Worm (Caenorhabditis elegans) whole organism, young adult: ENCODE measurements around the gene Y43C5A.2.

Experiments used
- B0019.2 ChIP-seq: fragments of 200-800 bp; sonication (Bioruptor generic); conservative IDR thresholded peaks from 2 replicates; pipeline ENCODE4 v1.3.6; 2022; ENCODE audit warnings: missing genetic modification reagents, missing genetic modification characterization, missing compliant biosample characterization
- C17E4.6 ChIP-seq: fragments of 200-800 bp; sonication (Bioruptor generic); IDR thresholded peaks from 2 replicates; pipeline ENCODE4 v1.3.6; 2022; ENCODE audit warnings: missing genetic modification reagents, missing genetic modification characterization, missing compliant biosample characterization
- F10E7.11 ChIP-seq: sonication (generic microtip); optimal IDR thresholded peaks from 2 replicates; lab custom pipeline; 2017; ENCODE audit warnings: mild to moderate bottlenecking, missing genetic modification characterization, moderate library complexity, missing compliant biosample characterization
- F37B4.10 ChIP-seq: fragments of 200-800 bp; sonication (Bioruptor generic); IDR thresholded peaks from 2 replicates; pipeline ENCODE4 v1.3.6; 2022; ENCODE audit warnings: missing genetic modification characterization, missing compliant biosample characterization
- F39B2.1 ChIP-seq: fragments of 200-800 bp; sonication (Bioruptor generic); IDR thresholded peaks from 2 replicates; pipeline ENCODE4 v1.3.6; 2022; ENCODE audit warnings: missing genetic modification reagents, missing genetic modification characterization, missing compliant biosample characterization
- F52B5.7 ChIP-seq: sonication (generic microtip); optimal IDR thresholded peaks from 2 replicates; lab custom pipeline; 2016; ENCODE audit warnings: mild to moderate bottlenecking, missing genetic modification characterization, missing compliant biosample characterization
- Y79H2A.3 ChIP-seq: fragments of 200-800 bp; sonication (Bioruptor generic); conservative IDR thresholded peaks from 2 replicates; pipeline ENCODE4 v1.3.6; 2022; ENCODE audit warnings: missing genetic modification reagents, missing genetic modification characterization, missing compliant biosample characterization
- Y95B8A.8 ChIP-seq: fragments of 200-800 bp; sonication (Bioruptor generic); IDR thresholded peaks from 2 replicates; pipeline ENCODE4 v1.3.6; 2022; ENCODE audit warnings: missing genetic modification reagents, missing genetic modification characterization, missing compliant biosample characterization
- akir-1 ChIP-seq: fragments of 200-800 bp; sonication (Bioruptor generic); optimal IDR thresholded peaks from 2 replicates; lab custom pipeline; 2018; ENCODE audit warnings: mild to moderate bottlenecking, missing genetic modification characterization, moderate library complexity, missing compliant biosample characterization
- aptf-3 ChIP-seq: fragments of 200-800 bp; sonication (Bioruptor generic); IDR thresholded peaks from 2 replicates; pipeline ENCODE4 v1.3.6; 2022; ENCODE audit warnings: missing genetic modification characterization, missing compliant biosample characterization
- atf-7 ChIP-seq: sonication (generic microtip); optimal IDR thresholded peaks from 2 replicates; lab custom pipeline; 2017; ENCODE audit warnings: mild to moderate bottlenecking, missing genetic modification characterization, missing compliant biosample characterization
- attf-3 ChIP-seq: fragments of 200-800 bp; sonication (Bioruptor generic); conservative IDR thresholded peaks from 2 replicates; pipeline ENCODE4 v1.3.6; 2022; ENCODE audit warnings: missing genetic modification reagents, missing genetic modification characterization, missing compliant biosample characterization
- attf-6 ChIP-seq: fragments of 200-800 bp; sonication (Bioruptor generic); IDR thresholded peaks from 2 replicates; pipeline ENCODE4 v1.3.6; 2022; ENCODE audit warnings: missing genetic modification reagents, missing genetic modification characterization, missing compliant biosample characterization
- cebp-2 ChIP-seq: fragments of 200-800 bp; sonication (Bioruptor generic); IDR thresholded peaks from 2 replicates; pipeline ENCODE4 v1.3.6; 2022; ENCODE audit warnings: missing genetic modification characterization, missing compliant biosample characterization
- ceh-100 ChIP-seq: fragments of 200-800 bp; sonication (Bioruptor generic); IDR thresholded peaks from 2 replicates; pipeline ENCODE4 v1.3.6; 2022; ENCODE audit warnings: missing genetic modification reagents, missing genetic modification characterization, missing compliant biosample characterization
- ceh-58 ChIP-seq: fragments of 200-800 bp; sonication (Bioruptor generic); IDR thresholded peaks from 2 replicates; pipeline ENCODE4 v1.3.6; 2022; ENCODE audit warnings: missing genetic modification characterization, missing compliant biosample characterization
- dpff-1 ChIP-seq: sonication (generic microtip); optimal IDR thresholded peaks from 2 replicates; lab custom pipeline; 2017; ENCODE audit warnings: mild to moderate bottlenecking, missing genetic modification characterization, missing compliant biosample characterization
- egl-18 ChIP-seq: fragments of 200-800 bp; sonication (Bioruptor generic); IDR thresholded peaks from 2 replicates; pipeline ENCODE4 v1.3.6; 2022; ENCODE audit warnings: missing genetic modification reagents, missing genetic modification characterization, missing compliant biosample characterization
- ekl-4 ChIP-seq: fragments of 200-800 bp; sonication (Bioruptor generic); IDR thresholded peaks from 2 replicates; pipeline ENCODE4 v1.3.6; 2022; ENCODE audit warnings: missing genetic modification reagents, missing genetic modification characterization, missing compliant biosample characterization
- gei-17 ChIP-seq: fragments of 200-800 bp; sonication (Bioruptor generic); optimal IDR thresholded peaks from 2 replicates; lab custom pipeline; 2018; ENCODE audit warnings: mild to moderate bottlenecking, missing genetic modification characterization, missing compliant biosample characterization
- him-1 ChIP-seq: sonication (generic microtip); optimal IDR thresholded peaks from 2 replicates; lab custom pipeline; 2016; ENCODE audit warnings: missing genotype, missing genetic modification reagents, missing genetic modification characterization, missing compliant biosample characterization
- lag-1 ChIP-seq: fragments of 200-800 bp; sonication (Bioruptor generic); IDR thresholded peaks from 2 replicates; pipeline ENCODE4 v1.3.6; 2022; ENCODE audit warnings: missing genetic modification reagents, missing genetic modification characterization, missing compliant biosample characterization
- let-607 ChIP-seq, 2 experiments: fragments of 200-800 bp in 1 of 2; sonication (Bioruptor generic) in 1 of 2; sonication (generic microtip) in 1 of 2; optimal IDR thresholded peaks; 2 replicates each; lab custom pipeline; 2016 to 2018; ENCODE audit warnings: mild to moderate bottlenecking in 2 of 2, missing compliant biosample characterization in 2 of 2, missing genetic modification characterization in 2 of 2, moderate library complexity in 2 of 2, missing genotype in 1 of 2
- lin-35 ChIP-seq, 3 experiments: fragments of 150-350 bp in 2 of 3; sonication (generic microtip) in 1 of 3; optimal IDR thresholded peaks; 2 replicates each; lab custom pipeline; 2014 to 2018; ENCODE audit warnings: missing biosample characterization in 3 of 3, missing genetic modification characterization in 3 of 3, missing genetic modification reagents in 3 of 3
- lin-40 ChIP-seq: sonication (generic microtip); optimal IDR thresholded peaks from 2 replicates; lab custom pipeline; 2016; ENCODE audit warnings: missing genetic modification characterization, mild to moderate bottlenecking, missing compliant biosample characterization, missing genotype, missing genetic modification reagents
- lsl-1 ChIP-seq: fragments of 200-800 bp; sonication (Bioruptor generic); optimal IDR thresholded peaks from 2 replicates; lab custom pipeline; 2018; ENCODE audit warnings: mild to moderate bottlenecking, missing genetic modification characterization, moderate library complexity, missing compliant biosample characterization
- lsy-27 ChIP-seq: sonication (generic microtip); optimal IDR thresholded peaks from 2 replicates; lab custom pipeline; 2017; ENCODE audit warnings: missing genetic modification characterization, mild to moderate bottlenecking, missing compliant biosample characterization, antibody characterized with exemption, missing genotype, borderline replicate concordance; ENCODE audit not compliant: insufficient read depth
- madf-6 ChIP-seq: fragments of 200-800 bp; sonication (Bioruptor generic); IDR thresholded peaks from 2 replicates; pipeline ENCODE4 v1.3.6; 2022; ENCODE audit warnings: missing genetic modification reagents, missing genetic modification characterization, missing compliant biosample characterization
- madf-8 ChIP-seq: fragments of 200-800 bp; sonication (Bioruptor generic); conservative IDR thresholded peaks from 2 replicates; pipeline ENCODE4 v1.3.6; 2022; ENCODE audit warnings: missing genetic modification reagents, missing genetic modification characterization, missing compliant biosample characterization
- mcd-1 ChIP-seq: fragments of 200-800 bp; sonication (Bioruptor generic); IDR thresholded peaks from 2 replicates; pipeline ENCODE4 v1.3.6; 2022; ENCODE audit warnings: missing genetic modification reagents, missing genetic modification characterization, missing compliant biosample characterization
- nfya-2 ChIP-seq: fragments of 200-800 bp; sonication (Bioruptor generic); IDR thresholded peaks from 2 replicates; pipeline ENCODE4 v1.3.6; 2022; ENCODE audit warnings: missing genetic modification reagents, missing genetic modification characterization, missing compliant biosample characterization
- nhr-120 ChIP-seq: fragments of 200-800 bp; sonication (Bioruptor generic); IDR thresholded peaks from 2 replicates; pipeline ENCODE4 v1.3.6; 2022; ENCODE audit warnings: missing genetic modification characterization, missing compliant biosample characterization
- nhr-90 ChIP-seq: sonication (generic microtip); optimal IDR thresholded peaks from 2 replicates; lab custom pipeline; 2016; ENCODE audit warnings: missing genotype, mild to moderate bottlenecking, missing genetic modification characterization, missing compliant biosample characterization
- pha-4 ChIP-seq: fragments of 150-350 bp; sonication (generic microtip); optimal IDR thresholded peaks from 2 replicates; lab custom pipeline; 2014; ENCODE audit warnings: missing biosample characterization, missing genetic modification reagents, missing genetic modification characterization
- rpc-1 ChIP-seq, 2 experiments: fragments of 150-350 bp in 1 of 2; sonication (generic microtip) in 1 of 2; optimal IDR thresholded peaks; 2 replicates each; lab custom pipeline; 2014 to 2018; ENCODE audit warnings: missing biosample characterization in 1 of 2, missing genetic modification characterization in 1 of 2, missing genetic modification reagents in 1 of 2, missing genotype in 1 of 2
- snpc-1.3 ChIP-seq: sonication (generic microtip); optimal IDR thresholded peaks from 2 replicates; lab custom pipeline; 2017; ENCODE audit warnings: missing genetic modification characterization, mild to moderate bottlenecking, missing compliant biosample characterization, antibody characterized with exemption, moderate library complexity, missing genotype, missing genetic modification reagents; ENCODE audit not compliant: insufficient read depth
- snpc-4 ChIP-seq, 5 experiments: fragments of 150-350 bp in 1 of 5; sonication (generic microtip) in 4 of 5; optimal IDR thresholded peaks; 2 replicates each; lab custom pipeline; 2014 to 2018; ENCODE audit warnings: missing genetic modification characterization in 5 of 5, missing biosample characterization in 3 of 5, antibody characterized with exemption in 2 of 5, mild to moderate bottlenecking in 2 of 5, missing compliant biosample characterization in 2 of 5, missing genotype in 2 of 5, moderate library complexity in 2 of 5, missing genetic modification reagents in 1 of 5
- sptf-2 ChIP-seq: fragments of 200-800 bp; sonication (Bioruptor generic); optimal IDR thresholded peaks from 2 replicates; lab custom pipeline; 2018; ENCODE audit warnings: mild to moderate bottlenecking, missing genetic modification characterization, missing compliant biosample characterization
- tbp1 ChIP-seq: fragments of 200-800 bp; sonication (Bioruptor generic); optimal IDR thresholded peaks from 2 replicates; lab custom pipeline; 2018; ENCODE audit warnings: mild to moderate bottlenecking, missing genetic modification characterization, missing compliant biosample characterization
- zfh-2 ChIP-seq: fragments of 200-800 bp; sonication (Bioruptor generic); conservative IDR thresholded peaks from 2 replicates; pipeline ENCODE4 v1.3.6; 2022; ENCODE audit warnings: missing genetic modification reagents, missing genetic modification characterization, missing compliant biosample characterization
- zim-3 ChIP-seq: sonication (generic microtip); optimal IDR thresholded peaks from 2 replicates; lab custom pipeline; 2017; ENCODE audit warnings: mild to moderate bottlenecking, missing genetic modification characterization, moderate library complexity, missing compliant biosample characterization
- ztf-18 ChIP-seq: sonication (generic microtip); optimal IDR thresholded peaks from 2 replicates; lab custom pipeline; 2016; ENCODE audit warnings: missing genotype, mild to moderate bottlenecking, missing genetic modification characterization, missing compliant biosample characterization
- ztf-28 ChIP-seq: fragments of 200-800 bp; sonication (Bioruptor generic); IDR thresholded peaks from 2 replicates; pipeline ENCODE4 v1.3.6; 2022; ENCODE audit warnings: missing genetic modification reagents, missing genetic modification characterization, missing compliant biosample characterization

Gene Y43C5A.2

ce11 chrIV:10239045-10239444 lies 30.6 kb upstream of the Y43C5A.2 start, which contains the start of gene ech-8:
ech-8 (minus strand) TSS chrIV:10239176.
- TF ChIP-seq let-607 (tag; optimal IDR thresholded peaks at IDR 0.05; lab: Kevin White, UChicago) (no peak), nfya-2 (GFP tag; lab: Robert Waterston, UW) (no peak), snpc-4 (GFP tag; optimal IDR thresholded peaks at IDR 0.05; lab: Kevin White, UChicago) (no peak), snpc-4 (tag; optimal IDR thresholded peaks at IDR 0.05; lab: Kevin White, UChicago) (no peak), aptf-3 (no peak), F10E7.11 (tag; lab: Kevin White, UChicago) (no peak), Y95B8A.8 (GFP tag; lab: Robert Waterston, UW) (no peak), madf-8 (no peak), ceh-58 (GFP tag; lab: Robert Waterston, UW) (no peak), F52B5.7 (tag; lab: Kevin White, UChicago) (no peak), ceh-100 (GFP tag; lab: Robert Waterston, UW) (no peak), attf-3 (GFP tag; lab: Robert Waterston, UW) (no peak), F37B4.10 (GFP tag; lab: Robert Waterston, UW) (no peak), him-1 (no peak), F39B2.1 (GFP tag; lab: Robert Waterston, UW) (no peak)

ce11 chrIV:10241659-10242058 lies 28.0 kb upstream of the Y43C5A.2 start, which contains the start of gene lipl-7:
lipl-7 (minus strand) TSS chrIV:10241823.
- TF ChIP-seq egl-18 (GFP tag; lab: Robert Waterston, UW) (no peak), B0019.2 (no peak), gei-17 (GFP tag; lab: Kevin White, UChicago) (no peak), C17E4.6 (no peak), ekl-4 (no peak), lsl-1 (no peak), attf-6 (GFP tag; lab: Robert Waterston, UW) (no peak), tbp1 (GFP tag; lab: Kevin White, UChicago) (no peak), dpff-1 (tag; lab: Kevin White, UChicago) (no peak), madf-6 (GFP tag; lab: Robert Waterston, UW) (no peak), zfh-2 (GFP tag; lab: Robert Waterston, UW) (no peak), atf-7 (tag; lab: Kevin White, UChicago) (no peak), rpc-1 (optimal IDR thresholded peaks at IDR 0.05; lab: Kevin White, UChicago) (no peak), rpc-1 (tag; optimal IDR thresholded peaks at IDR 0.05; lab: Kevin White, UChicago) (no peak), ztf-28 (GFP tag; lab: Robert Waterston, UW) (no peak)

- no peak for TF ChIP-seq pha-4 (tag; lab: Kevin White, UChicago)
- peak; percentile 91 for TF ChIP-seq madf-6 (GFP tag; lab: Robert Waterston, UW)
- TF ChIP-seq zim-3 (tag; lab: Kevin White, UChicago), result no peak
- no peak for TF ChIP-seq let-607 (tag; optimal IDR thresholded peaks at IDR 0.05; lab: Kevin White, UChicago)
- no peak for TF ChIP-seq lin-40 (tag; lab: Kevin White, UChicago)
- no peak for TF ChIP-seq attf-6 (GFP tag; lab: Robert Waterston, UW)
- no peak for TF ChIP-seq ztf-18 (tag; lab: Kevin White, UChicago)
- peak in 1 of 3 experiments; percentile 59 for TF ChIP-seq lin-35 (GFP tag; optimal IDR thresholded peaks at IDR 0.05; lab: Kevin White, UChicago)
- TF ChIP-seq Y79H2A.3, result no peak
- TF ChIP-seq F52B5.7 (tag; lab: Kevin White, UChicago), result no peak
- no peak for TF ChIP-seq nhr-90 (tag; lab: Kevin White, UChicago)
- TF ChIP-seq F37B4.10 (GFP tag; lab: Robert Waterston, UW), result no peak
- no peak for TF ChIP-seq snpc-1.3 (tag; lab: Kevin White, UChicago)
- no peak for TF ChIP-seq mcd-1 (GFP tag; lab: Robert Waterston, UW)
- TF ChIP-seq akir-1, result no peak
- no peak for TF ChIP-seq sptf-2 (GFP tag; lab: Kevin White, UChicago)
- TF ChIP-seq lsy-27 (tag; lab: Kevin White, UChicago), result no peak
- no peak for TF ChIP-seq cebp-2 (GFP tag; lab: Robert Waterston, UW)
- no peak for TF ChIP-seq nhr-120 (GFP tag; lab: Robert Waterston, UW)
- no peak for TF ChIP-seq lag-1
- TF ChIP-seq F10E7.11 (tag; lab: Kevin White, UChicago), result no peak
- no peak for TF ChIP-seq zfh-2 (GFP tag; lab: Robert Waterston, UW)
- no peak for TF ChIP-seq egl-18 (GFP tag; lab: Robert Waterston, UW)
- TF ChIP-seq B0019.2, result no peak
Measured at ce11 chrIV:10242458-10243123, 27.1 kb upstream of the Y43C5A.2 start.
